Worm (Caenorhabditis elegans) whole organism, early embryonic: Measurements from ENCODE around the gene C09B9.7.

Source experiments
- F13C5.2 ChIP-seq: sonication (generic microtip); optimal IDR thresholded peaks from 2 replicates; lab custom pipeline; 2017; ENCODE audit warnings: mild to moderate bottlenecking, missing genetic modification characterization, inconsistent platforms, missing compliant biosample characterization
- ama-1 ChIP-seq: fragments of 150-350 bp; optimal IDR thresholded peaks from 2 replicates; lab custom pipeline; 2014
- ceh-13 ChIP-seq: fragments of 200-800 bp; sonication (Bioruptor generic); optimal IDR thresholded peaks from 2 replicates; lab custom pipeline; 2018; ENCODE audit warnings: mild to moderate bottlenecking, missing genetic modification characterization, missing compliant biosample characterization
- ets-7 ChIP-seq: sonication (generic microtip); optimal IDR thresholded peaks from 2 replicates; lab custom pipeline; 2016; ENCODE audit warnings: missing genotype, missing genetic modification characterization, missing compliant biosample characterization
- flt-1 ChIP-seq: fragments of 200-800 bp; sonication (Bioruptor generic); IDR thresholded peaks from 2 replicates; pipeline ENCODE4 v1.3.6; 2022; ENCODE audit warnings: missing genetic modification characterization, missing compliant biosample characterization
- tbx-37 ChIP-seq: fragments of 200-800 bp; sonication (Bioruptor generic); conservative IDR thresholded peaks from 2 replicates; pipeline ENCODE4 v1.3.6; 2022; ENCODE audit warnings: missing genetic modification reagents, missing genetic modification characterization, missing compliant biosample characterization
- tra-4 ChIP-seq: sonication (generic microtip); optimal IDR thresholded peaks from 2 replicates; lab custom pipeline; 2017; ENCODE audit warnings: missing genetic modification characterization, missing compliant biosample characterization

- TF ChIP-seq ceh-13 (GFP tag; lab: Kevin White, UChicago) (no peak), F13C5.2 (no peak), flt-1 (GFP tag; lab: Robert Waterston, UW) (no peak), ama-1 (lab: Kevin White, UChicago) (no peak), tra-4 (tag; lab: Kevin White, UChicago) (no peak), tbx-37 (GFP tag; lab: Robert Waterston, UW) (no peak), ets-7 (no peak)
These were observed 48.1 kb upstream of the C09B9.7 start for ce11 chrIV:5108971-5109370.
